Worm (Caenorhabditis elegans) whole organism, L4 larva: ENCODE measurements around the gene C47E12.14.
A peak's percentile ranks its signal among the peaks of the same experiment; 100 is the strongest.

Experiments used
- F49E8.2 ChIP-seq: sonication (generic microtip); optimal IDR thresholded peaks from 2 replicates; lab custom pipeline; 2016; ENCODE audit warnings: missing compliant biosample characterization, mild to moderate bottlenecking, missing genetic modification characterization, borderline replicate concordance
- T20F7.1 ChIP-seq: fragments of 200-800 bp; sonication (Bioruptor generic); optimal IDR thresholded peaks from 2 replicates; lab custom pipeline; 2018; ENCODE audit warnings: mild to moderate bottlenecking, missing genetic modification characterization, missing compliant biosample characterization
- T26A8.4 ChIP-seq: fragments of 200-800 bp; sonication (Bioruptor generic); IDR thresholded peaks from 2 replicates; pipeline ENCODE4 v1.3.6; 2022; ENCODE audit warnings: missing genetic modification characterization, missing compliant biosample characterization
- aha-1 ChIP-seq: fragments of 150-350 bp; peaks from one replicate; lab custom pipeline; 2014; ENCODE audit warnings: missing biosample characterization, missing genetic modification characterization
- ceh-62 ChIP-seq: sonication (generic microtip); optimal IDR thresholded peaks from 2 replicates; lab custom pipeline; 2017; ENCODE audit warnings: missing biosample characterization, missing genetic modification characterization
- daf-16 ChIP-seq, 3 experiments: sonication (generic microtip); optimal IDR thresholded peaks; 2 replicates each; lab custom pipeline; 2016 to 2017; ENCODE audit warnings: missing genetic modification characterization in 3 of 3, missing genetic modification reagents in 3 of 3, mild to moderate bottlenecking in 2 of 3, missing compliant biosample characterization in 2 of 3, missing biosample characterization in 1 of 3, moderate library complexity in 1 of 3
- dmd-9 ChIP-seq: fragments of 200-800 bp; sonication (Bioruptor generic); IDR thresholded peaks from 2 replicates; pipeline ENCODE4 v1.3.6; 2022; ENCODE audit warnings: missing genetic modification reagents, missing genetic modification characterization, missing compliant biosample characterization
- dpl-1 ChIP-seq: fragments of 150-350 bp; optimal IDR thresholded peaks from 2 replicates; lab custom pipeline; 2014; ENCODE audit warnings: missing biosample characterization, missing genetic modification reagents, missing genetic modification characterization
- dve-1 ChIP-seq: sonication (generic microtip); optimal IDR thresholded peaks from 2 replicates; lab custom pipeline; 2017; ENCODE audit warnings: antibody characterized with exemption, mild to moderate bottlenecking, missing genetic modification characterization, missing compliant biosample characterization; ENCODE audit not compliant: insufficient read depth
- egl-43 ChIP-seq: fragments of 200-800 bp; sonication (Bioruptor generic); IDR thresholded peaks from 2 replicates; pipeline ENCODE4 v1.3.6; 2022; ENCODE audit warnings: missing genetic modification reagents, missing genetic modification characterization, missing compliant biosample characterization
- fkh-10 ChIP-seq: fragments of 150-350 bp; optimal IDR thresholded peaks from 2 replicates; lab custom pipeline; 2014; ENCODE audit warnings: missing biosample characterization, missing genetic modification reagents, missing genetic modification characterization
- fos-1 ChIP-seq: fragments of 150-350 bp; optimal IDR thresholded peaks from 2 replicates; lab custom pipeline; 2014; ENCODE audit warnings: missing biosample characterization, missing genetic modification characterization
- hlh-11 ChIP-seq: fragments of 200-800 bp; sonication (Bioruptor generic); optimal IDR thresholded peaks from 2 replicates; lab custom pipeline; 2018; ENCODE audit warnings: mild to moderate bottlenecking, missing genetic modification characterization, missing compliant biosample characterization
- lin-38 ChIP-seq: fragments of 200-800 bp; sonication (Bioruptor generic); IDR thresholded peaks from 2 replicates; pipeline ENCODE4 v1.3.6; 2022; ENCODE audit warnings: missing genetic modification reagents, missing genetic modification characterization, missing compliant biosample characterization
- mep-1 ChIP-seq: fragments of 150-350 bp; sonication (generic microtip); optimal IDR thresholded peaks from 3 replicates; lab custom pipeline; 2014; ENCODE audit warnings: missing biosample characterization, missing genetic modification characterization
- nhr-11 ChIP-seq: fragments of 150-350 bp; optimal IDR thresholded peaks from 2 replicates; lab custom pipeline; 2014; ENCODE audit warnings: missing biosample characterization, missing genetic modification characterization
- nhr-111 ChIP-seq: fragments of 200-800 bp; sonication (Bioruptor generic); optimal IDR thresholded peaks from 2 replicates; lab custom pipeline; 2018; ENCODE audit warnings: mild to moderate bottlenecking, missing genetic modification characterization, missing compliant biosample characterization
- nhr-237 ChIP-seq: sonication (generic microtip); optimal IDR thresholded peaks from 2 replicates; lab custom pipeline; 2017; ENCODE audit warnings: missing biosample characterization, missing genetic modification characterization
- nhr-28 ChIP-seq: fragments of 150-350 bp; optimal IDR thresholded peaks from 2 replicates; lab custom pipeline; 2014; ENCODE audit warnings: missing biosample characterization, missing genetic modification characterization
- nhr-41 ChIP-seq: fragments of 200-800 bp; sonication (Bioruptor generic); IDR thresholded peaks from 2 replicates; pipeline ENCODE4 v1.3.6; 2022; ENCODE audit warnings: missing genetic modification reagents, missing genetic modification characterization, missing compliant biosample characterization
- nhr-6 ChIP-seq: fragments of 150-350 bp; optimal IDR thresholded peaks from 2 replicates; lab custom pipeline; 2014; ENCODE audit warnings: missing biosample characterization, missing genetic modification characterization
- nhr-77 ChIP-seq: fragments of 150-350 bp; optimal IDR thresholded peaks from 2 replicates; lab custom pipeline; 2014; ENCODE audit warnings: missing biosample characterization, missing genetic modification characterization
- rbr-2 ChIP-seq: sonication (generic microtip); optimal IDR thresholded peaks from 2 replicates; lab custom pipeline; 2016; ENCODE audit warnings: missing genotype, missing genetic modification characterization, missing compliant biosample characterization
- set-16 ChIP-seq: fragments of 200-800 bp; sonication (Bioruptor generic); IDR thresholded peaks from 2 replicates; pipeline ENCODE4 v1.3.6; 2022; ENCODE audit warnings: missing genetic modification reagents, missing genetic modification characterization, missing compliant biosample characterization
- unc-130 ChIP-seq: sonication (generic microtip); optimal IDR thresholded peaks from 2 replicates; lab custom pipeline; 2016; ENCODE audit warnings: missing genetic modification reagents, missing genetic modification characterization, missing compliant biosample characterization
- unc-39 ChIP-seq: sonication (generic microtip); optimal IDR thresholded peaks from 2 replicates; lab custom pipeline; 2017; ENCODE audit warnings: missing biosample characterization, missing genetic modification characterization
- unc-62 ChIP-seq, 3 experiments: fragments of 150-350 bp in 1 of 3; sonication (generic microtip); optimal IDR thresholded peaks in 2 of 3; peaks in 1 of 3; 1 replicate in 1 of 3; 2 replicates in 2 of 3; lab custom pipeline; 2014 to 2017; ENCODE audit warnings: missing biosample characterization in 3 of 3, missing genetic modification characterization in 3 of 3, missing genetic modification reagents in 3 of 3, missing genotype in 1 of 3
- zip-11 ChIP-seq: fragments of 200-800 bp; sonication (Bioruptor generic); IDR thresholded peaks from 2 replicates; pipeline ENCODE4 v1.3.6; 2022; ENCODE audit warnings: missing genetic modification characterization, missing compliant biosample characterization

The C47E12.14 gene

ce11 chrIV:9944279-9944678 is 31.9 kb downstream of the C47E12.14 start:
- no peak for TF ChIP-seq T26A8.4 (GFP tag; lab: Robert Waterston, UW)
- TF ChIP-seq nhr-41 (GFP tag; lab: Robert Waterston, UW) = no peak
- no peak for TF ChIP-seq mep-1 (tag; lab: Kevin White, UChicago)

ce11 chrIV:9943214-9943613 is 33.0 kb downstream of the C47E12.14 start:
- TF ChIP-seq unc-62 (GFP tag; optimal IDR thresholded peaks at IDR 0.05 in 1 of 2; lab: Kevin White, UChicago) = peak in 1 of 2 experiments; percentile 99
- TF ChIP-seq unc-62 (tag; optimal IDR thresholded peaks at IDR 0.05; lab: Kevin White, UChicago) = no peak
- TF ChIP-seq fkh-10 (GFP tag; lab: Kevin White, UChicago) = no peak
- TF ChIP-seq, all 104 proteins: peak for 1

ce11 chrIV:9933580-9933979 is 42.6 kb downstream of the C47E12.14 start, which contains the start of gene spe-29:
Gene spe-29, plus strand, starts transcription at chrIV:9933880.
- TF ChIP-seq dmd-9 (GFP tag; lab: Robert Waterston, UW) (no peak), set-16 (GFP tag; lab: Robert Waterston, UW) (0 out of 2 replicates have a peak, but pooled peaks have one; percentile 18)

ce11 chrIV:9932055-9932454 is 44.1 kb downstream of the C47E12.14 start, which contains the start of the genes trmt-10A and F25H8.2:
Gene trmt-10A, minus strand, starts transcription at chrIV:9932213.
Gene F25H8.2, plus strand, starts transcription at chrIV:9932235.
- TF ChIP-seq dmd-9 (GFP tag; lab: Robert Waterston, UW) (no peak), hlh-11 (tag; lab: Kevin White, UChicago) (no peak), nhr-77 (peak; percentile 65), nhr-28 (tag; lab: Kevin White, UChicago) (peak; percentile 18), F49E8.2 (no peak), egl-43 (GFP tag; lab: Robert Waterston, UW) (no peak), T20F7.1 (peak; percentile 90), rbr-2 (tag; lab: Kevin White, UChicago) (peak; percentile 28), unc-39 (tag; lab: Kevin White, UChicago) (no peak), fos-1 (tag; lab: Kevin White, UChicago) (no peak), lin-38 (GFP tag; lab: Robert Waterston, UW) (peak; percentile 89), aha-1 (tag; lab: Kevin White, UChicago) (peak; percentile 30), dpl-1 (GFP tag; lab: Kevin White, UChicago) (peak; percentile 44), ceh-62 (no peak), zip-11 (no peak), dve-1 (tag; lab: Kevin White, UChicago) (peak; percentile 7), unc-130 (no peak), nhr-6 (tag; lab: Kevin White, UChicago) (peak; percentile 16)
- TF ChIP-seq, all 104 proteins: peak for 9

- TF ChIP-seq nhr-111 (no peak), daf-16 (GFP tag; optimal IDR thresholded peaks at IDR 0.05; lab: Kevin White, UChicago) (peak in 1 of 2 experiments; percentile 90), daf-16 (tag; optimal IDR thresholded peaks at IDR 0.05; lab: Kevin White, UChicago) (no peak), nhr-237 (tag; lab: Kevin White, UChicago) (no peak), nhr-11 (peak; percentile 67), hlh-11 (tag; lab: Kevin White, UChicago) (peak; percentile 10), unc-62 (GFP tag; optimal IDR thresholded peaks at IDR 0.05 in 1 of 2; lab: Kevin White, UChicago) (peak in 1 of 2 experiments; percentile 91), unc-62 (tag; optimal IDR thresholded peaks at IDR 0.05; lab: Kevin White, UChicago) (no peak)
- TF ChIP-seq, all 104 proteins: peak for 4
Measured at ce11 chrIV:9928180-9928896, 47.8 kb downstream of the C47E12.14 start, which contains the start of gene dur-1. Gene dur-1, minus strand, starts transcription at chrIV:9928230.
